Fruit fly (Drosophila melanogaster) whole organism, prepupa: ENCODE data around the gene CG12316.

Experiments used
- CG10669 ChIP-seq: fragments of 200-800 bp; sonication (Bioruptor generic); optimal IDR thresholded peaks from 3 replicates; lab custom pipeline; 2018; ENCODE audit warnings: missing biosample characterization, mild to moderate bottlenecking, missing genetic modification characterization, moderate library complexity
- CG11294 ChIP-seq: fragments of 200-800 bp; sonication (Bioruptor generic); IDR thresholded peaks from 2 replicates; pipeline ENCODE4 v1.3.6; 2022; ENCODE audit warnings: missing biosample characterization, missing genetic modification characterization
- CG11902 ChIP-seq: fragments of 200-800 bp; sonication (Bioruptor generic); optimal IDR thresholded peaks from 3 replicates; lab custom pipeline; 2016; ENCODE audit warnings: missing biosample characterization, missing genetic modification characterization
- CG15336 ChIP-seq: fragments of 200-800 bp; sonication (Bioruptor generic); IDR thresholded peaks from 2 replicates; pipeline ENCODE4 v1.3.6; 2022; ENCODE audit warnings: missing biosample characterization, missing genetic modification characterization
- CG16779 ChIP-seq: fragments of 200-800 bp; sonication (Bioruptor generic); optimal IDR thresholded peaks from 3 replicates; lab custom pipeline; 2017; ENCODE audit warnings: missing biosample characterization, mild to moderate bottlenecking, missing genetic modification characterization
- CG32006 ChIP-seq: fragments of 200-800 bp; sonication (Bioruptor generic); optimal IDR thresholded peaks from 3 replicates; lab custom pipeline; 2017; ENCODE audit warnings: missing biosample characterization, mild to moderate bottlenecking, missing genetic modification characterization
- Ets21C ChIP-seq: fragments of 200-800 bp; sonication (Bioruptor generic); optimal IDR thresholded peaks from 3 replicates; lab custom pipeline; 2016; ENCODE audit warnings: missing biosample characterization, missing genetic modification characterization
- Gug ChIP-seq: fragments of 200-800 bp; sonication (Bioruptor generic); IDR thresholded peaks from 2 replicates; pipeline ENCODE4 v1.3.6; 2022; ENCODE audit warnings: missing biosample characterization, missing genetic modification characterization
- Lpt ChIP-seq: fragments of 200-800 bp; sonication (Bioruptor generic); optimal IDR thresholded peaks from 3 replicates; lab custom pipeline; 2016; ENCODE audit warnings: missing biosample characterization, missing genetic modification characterization
- Sox15 ChIP-seq: fragments of 200-800 bp; sonication (Bioruptor generic); optimal IDR thresholded peaks from 3 replicates; lab custom pipeline; 2016; ENCODE audit warnings: missing biosample characterization, missing genetic modification characterization
- acj6 ChIP-seq: fragments of 200-800 bp; sonication (Bioruptor generic); optimal IDR thresholded peaks from 3 replicates; lab custom pipeline; 2016; ENCODE audit warnings: missing biosample characterization, missing genetic modification characterization
- eg ChIP-seq: fragments of 200-800 bp; sonication (Bioruptor generic); IDR thresholded peaks from 3 replicates; pipeline ENCODE4 v1.3.6; 2022; ENCODE audit warnings: missing biosample characterization, missing genetic modification characterization
- topi ChIP-seq: fragments of 200-800 bp; sonication (Bioruptor generic); optimal IDR thresholded peaks from 3 replicates; lab custom pipeline; 2016; ENCODE audit warnings: missing biosample characterization, missing genetic modification characterization

dm6 chr3L:15098659-15099512 is 37.8 kb downstream of the CG12316 start:
- TF ChIP-seq topi (peak; percentile 61), Gug (GFP tag; lab: Robert Waterston, UW) (peak; percentile 90), Sox15 (GFP tag; lab: Kevin White, UChicago) (no peak), CG11902 (no peak), CG10669 (peak; percentile 79), CG15336 (peak; percentile 95), CG16779 (peak; percentile 53), CG32006 (GFP tag; lab: Kevin White, UChicago) (peak; percentile 86), CG11294 (peak; percentile 67), Ets21C (GFP tag; lab: Kevin White, UChicago) (no peak), acj6 (GFP tag; lab: Kevin White, UChicago) (peak; percentile 63), eg (GFP tag; lab: Robert Waterston, UW) (peak; percentile 94), Lpt (GFP tag; lab: Kevin White, UChicago) (peak; percentile 90)
